Worm (Caenorhabditis elegans) whole organism, young adult: ENCODE measurements around the gene sprp-4.

Experiments used
- Y95B8A.8 ChIP-seq: fragments of 200-800 bp; sonication (Bioruptor generic); IDR thresholded peaks from 2 replicates; pipeline ENCODE4 v1.3.6; 2022; ENCODE audit warnings: missing genetic modification reagents, missing genetic modification characterization, missing compliant biosample characterization
- akir-1 ChIP-seq: fragments of 200-800 bp; sonication (Bioruptor generic); optimal IDR thresholded peaks from 2 replicates; lab custom pipeline; 2018; ENCODE audit warnings: mild to moderate bottlenecking, missing genetic modification characterization, moderate library complexity, missing compliant biosample characterization
- hmg-1.2 ChIP-seq: fragments of 200-800 bp; sonication (Bioruptor generic); IDR thresholded peaks from 2 replicates; pipeline ENCODE4 v1.3.6; 2022; ENCODE audit warnings: missing genetic modification reagents, missing genetic modification characterization, missing compliant biosample characterization
- unc-62 ChIP-seq: fragments of 150-350 bp; optimal IDR thresholded peaks from 2 replicates; lab custom pipeline; 2014; ENCODE audit warnings: missing biosample characterization, missing genetic modification reagents, missing genetic modification characterization
- xnd-1 ChIP-seq: sonication (generic microtip); optimal IDR thresholded peaks from 2 replicates; lab custom pipeline; 2016; ENCODE audit warnings: missing genotype, missing genetic modification reagents, missing genetic modification characterization, missing compliant biosample characterization

Gene sprp-4

ce11 chrX:8799925-8800324, 53.5 kb downstream of the sprp-4 start:
- no peak for TF ChIP-seq akir-1 (GFP tag; lab: Kevin White, UChicago)
- TF ChIP-seq Y95B8A.8 (GFP tag; lab: Robert Waterston, UW): no peak
- TF ChIP-seq xnd-1: no peak
- no peak for TF ChIP-seq hmg-1.2 (GFP tag; lab: Robert Waterston, UW)
- TF ChIP-seq unc-62: no peak
